Fruit fly (Drosophila melanogaster): ENCODE measurements around the gene Ect3.

dm6 chr3R:11978278-11978677, 20.8 kb upstream of the Ect3 start:
- TF ChIP-seq Nf-YA (GFP tag; IDR thresholded peaks at IDR 0.05) (no peak), Dfd (GFP tag; optimal IDR thresholded peaks at IDR 0.05) (no peak), CG9727 (GFP tag; optimal IDR thresholded peaks at IDR 0.05) (no peak), Fer2 (tag; optimal IDR thresholded peaks at IDR 0.05) (no peak), unc-4 (GFP tag; IDR thresholded peaks at IDR 0.05; ENCODE audit: partially characterized antibody) (no peak), stc (GFP tag; IDR thresholded peaks at IDR 0.05) (no peak), CG14441 (GFP tag; IDR thresholded peaks at IDR 0.05) (no peak), ttk (GFP tag; IDR thresholded peaks at IDR 0.05) (no peak), mld (GFP tag; IDR thresholded peaks at IDR 0.05; ENCODE audit: partially characterized antibody) (no peak)

Data from whole organism, embryonic.